Worm (Caenorhabditis elegans): ENCODE data around the gene ham-2.
A peak's percentile ranks its signal among the peaks of the same experiment; 100 is the strongest.
"Not testable (repeated sequence)": the region's sequence is repeated elsewhere in the genome, so short reads cannot be mapped to it uniquely, and the experiment has no call there.

ce11 chrX:4606389-4606880, 52.0 kb downstream of the ham-2 start:
- TF ChIP-seq B0310.2 (tag; optimal IDR thresholded peaks at IDR 0.05): peak; percentile 74
- TF ChIP-seq sea-1 (GFP tag; conservative IDR thresholded peaks at IDR 0.05); scrt-1 (GFP tag; IDR thresholded peaks at IDR 0.05); ama-1 (optimal IDR thresholded peaks at IDR 0.05); hnd-1 (tag; optimal IDR thresholded peaks at IDR 0.05); ets-7 (tag; optimal IDR thresholded peaks at IDR 0.05): not testable (repeated sequence)
- TF ChIP-seq F13C5.2 (tag; optimal IDR thresholded peaks at IDR 0.05): peak; percentile 82
- peak; percentile 53 for TF ChIP-seq hmbx-1 (tag; optimal IDR thresholded peaks at IDR 0.05)
- peak; percentile 51; the same call in 1 of the 2 replicates for TF ChIP-seq flt-1 (GFP tag; IDR thresholded peaks at IDR 0.05)
- peak; percentile 49; the same call in 1 of the 2 replicates for TF ChIP-seq tbx-37 (GFP tag; conservative IDR thresholded peaks at IDR 0.05)
- TF ChIP-seq ceh-13 (GFP tag; optimal IDR thresholded peaks at IDR 0.05): peak; percentile 45

Measured in whole organism, early embryonic.